Fruit fly (Drosophila melanogaster): ENCODE data around the gene slgA.

The slgA gene

DNA sequence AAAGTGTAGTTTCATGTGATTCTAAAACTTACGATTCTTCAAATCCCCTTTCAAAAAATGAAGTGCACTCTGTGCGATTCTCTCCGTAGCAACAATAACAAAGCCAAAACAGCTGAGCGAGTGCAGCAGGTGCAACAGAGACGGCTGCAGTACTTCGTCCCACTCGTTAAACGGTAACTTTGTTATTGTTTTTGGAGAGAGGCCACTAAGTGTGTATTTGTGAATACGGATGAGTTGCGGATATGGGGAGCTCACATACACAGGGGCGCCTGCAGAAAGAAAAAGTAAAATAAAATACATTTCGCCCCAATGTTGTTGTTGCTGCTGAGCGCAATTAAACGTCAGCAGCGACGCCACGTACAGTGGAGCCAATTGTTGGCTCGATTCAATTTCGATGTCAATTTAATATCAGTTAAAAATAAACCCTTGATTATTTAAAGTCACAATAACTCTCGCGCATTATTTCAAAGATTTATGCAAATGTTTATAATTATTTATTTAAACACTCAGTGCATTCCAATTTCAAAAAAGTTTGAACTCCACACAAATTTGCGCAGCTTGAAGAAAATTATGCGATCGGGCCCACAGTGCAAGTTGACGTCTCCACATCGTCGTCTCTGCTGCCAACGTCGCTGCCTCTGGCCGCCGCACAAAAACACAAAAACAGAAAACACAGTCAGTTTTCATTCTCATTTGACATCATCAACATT lies 6.3 kb upstream of the slgA start (continued):
- TF ChIP-seq ems (GFP tag; optimal IDR thresholded peaks at IDR 0.05) (peak; percentile 97), CG10543 (GFP tag; optimal IDR thresholded peaks at IDR 0.05) (peak; percentile 99), CG8388 (GFP tag; optimal IDR thresholded peaks at IDR 0.05) (peak; percentile 96), ind (GFP tag; optimal IDR thresholded peaks at IDR 0.05) (peak; percentile 97), CG12391 (tag; optimal IDR thresholded peaks at IDR 0.05) (peak; percentile 98), CG5245 (GFP tag; optimal IDR thresholded peaks at IDR 0.05) (peak; percentile 94), Antp (GFP tag; optimal IDR thresholded peaks at IDR 0.05) (peak; percentile 92), eyg (GFP tag; optimal IDR thresholded peaks at IDR 0.05) (peak; percentile 91), Lpt (GFP tag; optimal IDR thresholded peaks at IDR 0.05) (no peak), row (GFP tag; IDR thresholded peaks at IDR 0.05) (peak; percentile 97), fd64A (GFP tag; optimal IDR thresholded peaks at IDR 0.05) (peak; percentile 96), ro (GFP tag; IDR thresholded peaks at IDR 0.05) (peak; percentile 80), org-1 (GFP tag; optimal IDR thresholded peaks at IDR 0.05) (peak; percentile 98), ttk (GFP tag; IDR thresholded peaks at IDR 0.05) (peak; percentile 94), fd102C (GFP tag; optimal IDR thresholded peaks at IDR 0.05) (peak; percentile 43), CG7745 (tag; optimal IDR thresholded peaks at IDR 0.05) (peak; percentile 5), crc (GFP tag; optimal IDR thresholded peaks at IDR 0.05) (peak; percentile 92), CG12942 (GFP tag; optimal IDR thresholded peaks at IDR 0.05) (peak; percentile 95), CG1024 (GFP tag; IDR thresholded peaks at IDR 0.05) (peak; percentile 80), E2f1 (GFP tag; IDR thresholded peaks at IDR 0.05) (peak; percentile 96), ewg (GFP tag; optimal IDR thresholded peaks at IDR 0.05) (peak; percentile 95), Usf (GFP tag; optimal IDR thresholded peaks at IDR 0.05) (peak; percentile 87), chif (GFP tag; optimal IDR thresholded peaks at IDR 0.05) (peak; percentile 93 to 96), CG13296 (GFP tag; optimal IDR thresholded peaks at IDR 0.05) (peak; percentile 99), Sox102F (GFP tag; optimal IDR thresholded peaks at IDR 0.05) (peak; percentile 98), CG6854 (GFP tag; optimal IDR thresholded peaks at IDR 0.05) (peak; percentile 96), gfzf (GFP tag; optimal IDR thresholded peaks at IDR 0.05) (no peak), trh (GFP tag; optimal IDR thresholded peaks at IDR 0.05) (peak; percentile 94), corto (GFP tag; optimal IDR thresholded peaks at IDR 0.05) (peak; percentile 95), gce (GFP tag; IDR thresholded peaks at IDR 0.05) (peak; percentile 89; the same call in 2 of the 3 replicates), pho (GFP tag; optimal IDR thresholded peaks at IDR 0.05) (peak; percentile 97), NfI (GFP tag; optimal IDR thresholded peaks at IDR 0.05) (peak; percentile 99), Oaz (GFP tag; IDR thresholded peaks at IDR 0.05) (peak; percentile 97), H15 (GFP tag; IDR thresholded peaks at IDR 0.05) (peak; percentile 95), Dek (tag; optimal IDR thresholded peaks at IDR 0.05) (peak; percentile 97), onecut (GFP tag; IDR thresholded peaks at IDR 0.05) (peak; percentile 92), gcm (GFP tag; optimal IDR thresholded peaks at IDR 0.05) (peak; percentile 98), CG17361 (GFP tag; IDR thresholded peaks at IDR 0.05) (peak; percentile 97), scrt (GFP tag; optimal IDR thresholded peaks at IDR 0.05) (peak; percentile 95), BEAF-32 (GFP tag; optimal IDR thresholded peaks at IDR 0.05) (peak; percentile 26), kay (GFP tag; optimal IDR thresholded peaks at IDR 0.05) (peak; percentile 94), CG10431 (GFP tag; optimal IDR thresholded peaks at IDR 0.05) (peak; percentile 94), CG15269 (tag; optimal IDR thresholded peaks at IDR 0.05) (peak; percentile 99), Deaf1 (tag; optimal IDR thresholded peaks at IDR 0.05) (peak; percentile 86), Med (GFP tag) (peak; percentile 99), esg (GFP tag; conservative IDR thresholded peaks at IDR 0.05) (peak; percentile 95), peb (GFP tag; IDR thresholded peaks at IDR 0.05) (peak; percentile 95), Elba2 (GFP tag; optimal IDR thresholded peaks at IDR 0.05) (peak; percentile 19), Bgb (GFP tag; IDR thresholded peaks at IDR 0.05; ENCODE audit: partially characterized antibody) (no peak), Doc2 (GFP tag; IDR thresholded peaks at IDR 0.05) (peak; percentile 89)

Data from whole organism, embryonic.